Fruit fly (Drosophila melanogaster): ENCODE measurements around the gene Tsr1.

The Tsr1 gene

dm6 chr3L:21383440-21383839, 48.4 kb downstream of the Tsr1 start:
- no peak for TF ChIP-seq EcR (GFP tag; optimal IDR thresholded peaks at IDR 0.05)

dm6 chr3L:21385699-21386098, 50.7 kb downstream of the Tsr1 start:
- TF ChIP-seq pan (optimal IDR thresholded peaks at IDR 0.05) (no peak), EcR (GFP tag; optimal IDR thresholded peaks at IDR 0.05) (no peak), psq (optimal IDR thresholded peaks at IDR 0.05) (no peak), CG8478 (optimal IDR thresholded peaks at IDR 0.05) (no peak), Dll (optimal IDR thresholded peaks at IDR 0.05) (no peak), usp (GFP tag; optimal IDR thresholded peaks at IDR 0.05) (no peak)

- TF ChIP-seq usp (GFP tag; optimal IDR thresholded peaks at IDR 0.05) (no peak), EcR (GFP tag; optimal IDR thresholded peaks at IDR 0.05) (no peak), Dll (optimal IDR thresholded peaks at IDR 0.05) (no peak), CG8478 (optimal IDR thresholded peaks at IDR 0.05) (no peak), pan (optimal IDR thresholded peaks at IDR 0.05) (no peak), psq (optimal IDR thresholded peaks at IDR 0.05) (no peak)
These were observed 51.9 kb downstream of the Tsr1 start for dm6 chr3L:21386917-21387316.
